Worm (Caenorhabditis elegans) whole organism, late embryonic: Measurements from ENCODE around the gene srj-45.

Source experiments
- C08G9.2 ChIP-seq: sonication (generic microtip); optimal IDR thresholded peaks from 2 replicates; lab custom pipeline; 2016; ENCODE audit warnings: mild to moderate bottlenecking, missing genetic modification characterization, moderate library complexity, missing compliant biosample characterization
- C38D4.7 ChIP-seq: fragments of 200-800 bp; sonication (Bioruptor generic); optimal IDR thresholded peaks from 2 replicates; lab custom pipeline; 2018; ENCODE audit warnings: mild to moderate bottlenecking, missing genetic modification characterization, moderate library complexity, missing compliant biosample characterization
- F13H6.1 ChIP-seq: sonication (generic microtip); optimal IDR thresholded peaks from 2 replicates; lab custom pipeline; 2016; ENCODE audit warnings: missing genetic modification characterization, missing compliant biosample characterization
- K02D7.2 ChIP-seq: sonication (generic microtip); optimal IDR thresholded peaks from 2 replicates; lab custom pipeline; 2017; ENCODE audit warnings: mild to moderate bottlenecking, missing genetic modification characterization, missing compliant biosample characterization
- K09A11.1 ChIP-seq: sonication (generic microtip); optimal IDR thresholded peaks from 2 replicates; lab custom pipeline; 2017; ENCODE audit warnings: antibody characterized with exemption, mild to moderate bottlenecking, missing genetic modification characterization, missing compliant biosample characterization; ENCODE audit not compliant: insufficient read depth
- T23F11.4 ChIP-seq: fragments of 200-800 bp; sonication (Bioruptor generic); optimal IDR thresholded peaks from 2 replicates; lab custom pipeline; 2018; ENCODE audit warnings: mild to moderate bottlenecking, missing genetic modification characterization, missing compliant biosample characterization
- Y22D7AL.16 ChIP-seq: sonication (generic microtip); optimal IDR thresholded peaks from 2 replicates; lab custom pipeline; 2016; ENCODE audit warnings: missing genetic modification characterization, missing compliant biosample characterization
- ama-1 ChIP-seq: fragments of 150-350 bp; optimal IDR thresholded peaks from 2 replicates; lab custom pipeline; 2014
- ceh-14 ChIP-seq: sonication (generic microtip); optimal IDR thresholded peaks from 2 replicates; lab custom pipeline; 2016; ENCODE audit warnings: missing genotype, missing genetic modification characterization, missing compliant biosample characterization
- ceh-18 ChIP-seq: sonication (generic microtip); optimal IDR thresholded peaks from 2 replicates; lab custom pipeline; 2016; ENCODE audit warnings: missing genetic modification characterization, missing compliant biosample characterization
- ceh-19 ChIP-seq: fragments of 200-800 bp; sonication (Bioruptor generic); optimal IDR thresholded peaks from 2 replicates; lab custom pipeline; 2018; ENCODE audit warnings: mild to moderate bottlenecking, missing genetic modification characterization, missing compliant biosample characterization
- ceh-30 ChIP-seq: fragments of 150-350 bp; optimal IDR thresholded peaks from 2 replicates; lab custom pipeline; 2014; ENCODE audit warnings: missing biosample characterization, missing genetic modification characterization
- ceh-45 ChIP-seq: fragments of 200-800 bp; sonication (Bioruptor generic); IDR thresholded peaks from 2 replicates; pipeline ENCODE4 v1.3.6; 2022; ENCODE audit warnings: missing genetic modification reagents, missing genetic modification characterization, missing compliant biosample characterization
- ceh-48 ChIP-seq: sonication (generic microtip); optimal IDR thresholded peaks from 2 replicates; lab custom pipeline; 2016; ENCODE audit warnings: missing genetic modification characterization, inconsistent platforms, missing compliant biosample characterization
- ceh-6 ChIP-seq: fragments of 200-800 bp; sonication (Bioruptor generic); optimal IDR thresholded peaks from 2 replicates; lab custom pipeline; 2018; ENCODE audit warnings: mild to moderate bottlenecking, missing genetic modification characterization, missing compliant biosample characterization
- elt-2 ChIP-seq: sonication (generic microtip); optimal IDR thresholded peaks from 2 replicates; lab custom pipeline; 2016; ENCODE audit warnings: missing genetic modification reagents, missing genetic modification characterization, missing compliant biosample characterization
- elt-4 ChIP-seq: sonication (generic microtip); optimal IDR thresholded peaks from 2 replicates; lab custom pipeline; 2016; ENCODE audit warnings: missing genetic modification characterization, missing compliant biosample characterization
- eyg-1 ChIP-seq: sonication (generic microtip); optimal IDR thresholded peaks from 2 replicates; lab custom pipeline; 2016; ENCODE audit warnings: missing genotype, missing genetic modification characterization, missing compliant biosample characterization
- fax-1 ChIP-seq: sonication (generic microtip); optimal IDR thresholded peaks from 2 replicates; lab custom pipeline; 2016; ENCODE audit warnings: missing genotype, missing genetic modification characterization, missing compliant biosample characterization
- hlh-13 ChIP-seq: fragments of 200-800 bp; sonication (Bioruptor generic); optimal IDR thresholded peaks from 2 replicates; lab custom pipeline; 2018; ENCODE audit warnings: mild to moderate bottlenecking, missing genetic modification characterization, missing compliant biosample characterization
- hlh-6 ChIP-seq: sonication (generic microtip); optimal IDR thresholded peaks from 2 replicates; lab custom pipeline; 2016; ENCODE audit warnings: missing genotype, missing genetic modification characterization, missing compliant biosample characterization
- lin-11 ChIP-seq: fragments of 200-800 bp; sonication (Bioruptor generic); optimal IDR thresholded peaks from 2 replicates; lab custom pipeline; 2018; ENCODE audit warnings: mild to moderate bottlenecking, missing genetic modification characterization, missing compliant biosample characterization
- madf-2 ChIP-seq: sonication (generic microtip); optimal IDR thresholded peaks from 2 replicates; lab custom pipeline; 2017; ENCODE audit warnings: missing genetic modification characterization, missing compliant biosample characterization
- mec-3 ChIP-seq: sonication (generic microtip); optimal IDR thresholded peaks from 2 replicates; lab custom pipeline; 2016; ENCODE audit warnings: borderline replicate concordance, missing genetic modification characterization, missing compliant biosample characterization
- nhr-11 ChIP-seq: fragments of 150-350 bp; optimal IDR thresholded peaks from 2 replicates; lab custom pipeline; 2014; ENCODE audit warnings: missing biosample characterization, missing genetic modification characterization
- npax-4 ChIP-seq: sonication (generic microtip); optimal IDR thresholded peaks from 2 replicates; lab custom pipeline; 2016; ENCODE audit warnings: missing genetic modification characterization, missing compliant biosample characterization
- odd-2 ChIP-seq: sonication (generic microtip); optimal IDR thresholded peaks from 2 replicates; lab custom pipeline; 2017; ENCODE audit warnings: antibody characterized with exemption, mild to moderate bottlenecking, missing genetic modification characterization, missing compliant biosample characterization
- pax-1 ChIP-seq: fragments of 150-350 bp; optimal IDR thresholded peaks from 2 replicates; lab custom pipeline; 2014; ENCODE audit warnings: missing biosample characterization, missing genetic modification characterization
- pha-2 ChIP-seq: sonication (generic microtip); optimal IDR thresholded peaks from 2 replicates; lab custom pipeline; 2017; ENCODE audit warnings: mild to moderate bottlenecking, missing genetic modification characterization, missing compliant biosample characterization
- pha-4 ChIP-seq: fragments of 150-350 bp; optimal IDR thresholded peaks from 2 replicates; lab custom pipeline; 2018; ENCODE audit warnings: missing biosample characterization, missing genetic modification reagents, missing genetic modification characterization
- ref-2 ChIP-seq: sonication (generic microtip); optimal IDR thresholded peaks from 2 replicates; lab custom pipeline; 2016; ENCODE audit warnings: missing genetic modification characterization, missing compliant biosample characterization
- rnt-1 ChIP-seq: sonication (generic microtip); optimal IDR thresholded peaks from 2 replicates; lab custom pipeline; 2016; ENCODE audit warnings: missing genetic modification characterization, missing compliant biosample characterization
- sox-2 ChIP-seq: fragments of 200-800 bp; sonication (Bioruptor generic); IDR thresholded peaks from 2 replicates; pipeline ENCODE4 v1.3.6; 2022; ENCODE audit warnings: missing genetic modification reagents, missing genetic modification characterization, missing compliant biosample characterization
- sox-4 ChIP-seq: sonication (generic microtip); optimal IDR thresholded peaks from 2 replicates; lab custom pipeline; 2017; ENCODE audit warnings: mild to moderate bottlenecking, missing genetic modification characterization, inconsistent platforms, missing compliant biosample characterization
- syd-9 ChIP-seq: sonication (generic microtip); optimal IDR thresholded peaks from 2 replicates; lab custom pipeline; 2016; ENCODE audit warnings: mild to moderate bottlenecking, missing genetic modification characterization, moderate library complexity, missing compliant biosample characterization
- tbx-2 ChIP-seq: sonication (generic microtip); optimal IDR thresholded peaks from 2 replicates; lab custom pipeline; 2016; ENCODE audit warnings: missing genetic modification characterization, missing compliant biosample characterization
- unc-86 ChIP-seq: sonication (generic microtip); optimal IDR thresholded peaks from 2 replicates; lab custom pipeline; 2016; ENCODE audit warnings: missing genetic modification characterization, missing compliant biosample characterization
- ztf-16 ChIP-seq: sonication (generic microtip); optimal IDR thresholded peaks from 2 replicates; lab custom pipeline; 2017; ENCODE audit warnings: missing genetic modification characterization, missing compliant biosample characterization

srj-45 gene

ce11 chrV:2836501-2836900 is at the start of gene srj-45:
Gene srj-45 (minus strand): TSS chrV:2836601.
- TF ChIP-seq hlh-13 (GFP tag; lab: Kevin White, UChicago) (no peak), C08G9.2 (no peak), eyg-1 (tag; lab: Kevin White, UChicago) (no peak), K02D7.2 (tag; lab: Kevin White, UChicago) (no peak), mec-3 (tag; lab: Kevin White, UChicago) (no peak), ceh-48 (tag; lab: Kevin White, UChicago) (no peak)
- TF ChIP-seq, all 69 proteins: peak for 0

- TF ChIP-seq syd-9 (tag; lab: Kevin White, UChicago) (no peak), C38D4.7 (GFP tag; lab: Kevin White, UChicago) (no peak), elt-2 (no peak), hlh-6 (no peak), npax-4 (no peak), K09A11.1 (no peak), pha-2 (tag; lab: Kevin White, UChicago) (no peak), T23F11.4 (GFP tag; lab: Kevin White, UChicago) (no peak), rnt-1 (tag; lab: Kevin White, UChicago) (no peak), ceh-45 (no peak)
- TF ChIP-seq, all 69 proteins: peak for 0
These were observed 48.0 kb upstream of the srj-45 start, which contains the start of gene sre-24 for ce11 chrV:2884411-2884810. Gene sre-24 (plus strand): TSS chrV:2884711.

- TF ChIP-seq C38D4.7 (GFP tag; lab: Kevin White, UChicago) (no peak), ref-2 (tag; lab: Kevin White, UChicago) (no peak), pax-1 (tag; lab: Kevin White, UChicago) (no peak), Y22D7AL.16 (tag; lab: Kevin White, UChicago) (no peak), hlh-13 (GFP tag; lab: Kevin White, UChicago) (no peak), ceh-45 (no peak), ama-1 (lab: Kevin White, UChicago) (no peak), pha-4 (tag; lab: Kevin White, UChicago) (no peak), sox-4 (tag; lab: Kevin White, UChicago) (no peak)
These were observed 46.7 kb upstream of the srj-45 start for ce11 chrV:2883097-2883496.

- TF ChIP-seq fax-1 (tag; lab: Kevin White, UChicago) (no peak), lin-11 (no peak), ceh-30 (tag; lab: Kevin White, UChicago) (no peak), unc-86 (tag; lab: Kevin White, UChicago) (no peak), ceh-45 (no peak), pax-1 (tag; lab: Kevin White, UChicago) (no peak), tbx-2 (tag; lab: Kevin White, UChicago) (no peak), sox-4 (tag; lab: Kevin White, UChicago) (no peak), odd-2 (tag; lab: Kevin White, UChicago) (no peak), ama-1 (lab: Kevin White, UChicago) (no peak), F13H6.1 (no peak), elt-4 (tag; lab: Kevin White, UChicago) (no peak), mec-3 (tag; lab: Kevin White, UChicago) (no peak)
These were observed 45.2 kb upstream of the srj-45 start for ce11 chrV:2881565-2881964.

ce11 chrV:2881016-2881415 is 44.6 kb upstream of the srj-45 start, which contains the start of gene ifc-1:
Gene ifc-1 (plus strand): TSS chrV:2881393.
- TF ChIP-seq ama-1 (lab: Kevin White, UChicago) = no peak
- TF ChIP-seq ceh-18 (tag; lab: Kevin White, UChicago) = no peak
- no peak for TF ChIP-seq sox-2 (GFP tag; lab: Robert Waterston, UW)
- no peak for TF ChIP-seq madf-2 (tag; lab: Kevin White, UChicago)
- no peak for TF ChIP-seq ceh-30 (tag; lab: Kevin White, UChicago)
- no peak for TF ChIP-seq ceh-19 (GFP tag; lab: Kevin White, UChicago)
- TF ChIP-seq lin-11 = no peak
- no peak for TF ChIP-seq ceh-14 (tag; lab: Kevin White, UChicago)
- no peak for TF ChIP-seq nhr-11 (tag; lab: Kevin White, UChicago)
- no peak for TF ChIP-seq F13H6.1
- TF ChIP-seq ceh-45 = no peak
- TF ChIP-seq ztf-16 (tag; lab: Kevin White, UChicago) = no peak
- TF ChIP-seq ceh-6 (GFP tag; lab: Kevin White, UChicago) = no peak
- TF ChIP-seq, all 69 proteins: peak for 0
